Fruit fly (Drosophila melanogaster) whole organism, prepupa: ENCODE results near the gene CG5235.

ENCODE experiments used
- Blimp-1 ChIP-seq: fragments of 200-800 bp; sonication (Bioruptor generic); optimal IDR thresholded peaks from 3 replicates; lab custom pipeline; 2017; ENCODE audit warnings: missing biosample characterization, missing genetic modification characterization, mild to moderate bottlenecking, moderate library complexity, missing genetic modification reagents
- CG10631 ChIP-seq: fragments of 200-800 bp; sonication (Bioruptor generic); optimal IDR thresholded peaks from 2 replicates; lab custom pipeline; 2016; ENCODE audit warnings: missing biosample characterization, missing genetic modification characterization
- CG11294 ChIP-seq: fragments of 200-800 bp; sonication (Bioruptor generic); IDR thresholded peaks from 2 replicates; pipeline ENCODE4 v1.3.6; 2022; ENCODE audit warnings: missing biosample characterization, missing genetic modification characterization
- CG11762 ChIP-seq: fragments of 200-800 bp; sonication (Bioruptor generic); optimal IDR thresholded peaks from 3 replicates; lab custom pipeline; 2016; ENCODE audit warnings: missing biosample characterization, missing genetic modification characterization; ENCODE audit not compliant: insufficient read depth
- CG11902 ChIP-seq: fragments of 200-800 bp; sonication (Bioruptor generic); optimal IDR thresholded peaks from 3 replicates; lab custom pipeline; 2016; ENCODE audit warnings: missing biosample characterization, missing genetic modification characterization
- CG15336 ChIP-seq: fragments of 200-800 bp; sonication (Bioruptor generic); IDR thresholded peaks from 2 replicates; pipeline ENCODE4 v1.3.6; 2022; ENCODE audit warnings: missing biosample characterization, missing genetic modification characterization
- CG1621 ChIP-seq: fragments of 200-800 bp; sonication (Bioruptor generic); optimal IDR thresholded peaks from 3 replicates; lab custom pipeline; 2018; ENCODE audit warnings: missing biosample characterization, mild to moderate bottlenecking, missing genetic modification characterization
- CG16779 ChIP-seq: fragments of 200-800 bp; sonication (Bioruptor generic); optimal IDR thresholded peaks from 3 replicates; lab custom pipeline; 2017; ENCODE audit warnings: missing biosample characterization, mild to moderate bottlenecking, missing genetic modification characterization
- CG3032 ChIP-seq: fragments of 200-800 bp; optimal IDR thresholded peaks from 2 replicates; lab custom pipeline; 2019; ENCODE audit warnings: missing biosample characterization, mild to moderate bottlenecking, missing genetic modification characterization, moderate library complexity
- CG31627 ChIP-seq: fragments of 200-800 bp; sonication (Bioruptor generic); optimal IDR thresholded peaks from 3 replicates; lab custom pipeline; 2016; ENCODE audit warnings: missing biosample characterization, missing genetic modification characterization
- CG34406 ChIP-seq: fragments of 200-800 bp; sonication (Bioruptor generic); optimal IDR thresholded peaks from 3 replicates; lab custom pipeline; 2016; ENCODE audit warnings: missing biosample characterization, missing genetic modification characterization
- CG4318 ChIP-seq: fragments of 200-800 bp; sonication (Bioruptor generic); optimal IDR thresholded peaks from 3 replicates; lab custom pipeline; 2017; ENCODE audit warnings: missing biosample characterization, mild to moderate bottlenecking, missing genetic modification characterization
- CG6276 ChIP-seq: fragments of 200-800 bp; sonication (Bioruptor generic); optimal IDR thresholded peaks from 2 replicates; lab custom pipeline; 2017; ENCODE audit warnings: missing biosample characterization, mild to moderate bottlenecking, missing genetic modification characterization
- CG6792 ChIP-seq: fragments of 200-800 bp; sonication (Bioruptor generic); optimal IDR thresholded peaks from 3 replicates; lab custom pipeline; 2016; ENCODE audit warnings: missing biosample characterization, missing genetic modification characterization
- CG7368 ChIP-seq: fragments of 200-800 bp; sonication (Bioruptor generic); optimal IDR thresholded peaks from 3 replicates; lab custom pipeline; 2016; ENCODE audit warnings: missing biosample characterization, missing genetic modification characterization
- CG8119 ChIP-seq: fragments of 200-800 bp; sonication (Bioruptor generic); IDR thresholded peaks from 3 replicates; pipeline ENCODE4 v1.3.6; 2022; ENCODE audit warnings: missing biosample characterization, missing genetic modification characterization
- CG9139 ChIP-seq: fragments of 200-800 bp; sonication (Bioruptor generic); optimal IDR thresholded peaks from 3 replicates; lab custom pipeline; 2017; ENCODE audit warnings: missing biosample characterization, mild to moderate bottlenecking, missing genetic modification characterization
- Eip78C ChIP-seq: fragments of 200-800 bp; sonication (Bioruptor generic); peaks from one replicate; lab custom pipeline; 2016; ENCODE audit warnings: missing biosample characterization, missing genetic modification characterization
- Ets21C ChIP-seq: fragments of 200-800 bp; sonication (Bioruptor generic); optimal IDR thresholded peaks from 3 replicates; lab custom pipeline; 2016; ENCODE audit warnings: missing biosample characterization, missing genetic modification characterization
- Gug ChIP-seq: fragments of 200-800 bp; sonication (Bioruptor generic); IDR thresholded peaks from 2 replicates; pipeline ENCODE4 v1.3.6; 2022; ENCODE audit warnings: missing biosample characterization, missing genetic modification characterization
- Hr38 ChIP-seq: sonication (Bioruptor generic); optimal IDR thresholded peaks from 2 replicates; lab custom pipeline; 2016; ENCODE audit warnings: missing biosample characterization, missing genetic modification characterization
- Hr39 ChIP-seq: fragments of 200-800 bp; sonication (Bioruptor generic); optimal IDR thresholded peaks from 2 replicates; lab custom pipeline; 2016; ENCODE audit warnings: missing biosample characterization, missing genetic modification characterization
- Hr4 ChIP-seq: fragments of 200-800 bp; sonication (Bioruptor generic); optimal IDR thresholded peaks from 3 replicates; lab custom pipeline; 2016; ENCODE audit warnings: missing biosample characterization, missing genetic modification characterization
- Met ChIP-seq: fragments of 200-800 bp; sonication (Bioruptor generic); optimal IDR thresholded peaks from 3 replicates; lab custom pipeline; 2016; ENCODE audit warnings: missing biosample characterization, missing genetic modification characterization
- Smox ChIP-seq: fragments of 200-800 bp; sonication (Bioruptor generic); optimal IDR thresholded peaks from 3 replicates; lab custom pipeline; 2016; ENCODE audit warnings: missing biosample characterization, missing genetic modification characterization
- Sox14 ChIP-seq: fragments of 200-800 bp; sonication (Bioruptor generic); optimal IDR thresholded peaks from 3 replicates; lab custom pipeline; 2016; ENCODE audit warnings: missing biosample characterization, missing genetic modification characterization
- achi ChIP-seq: fragments of 200-800 bp; sonication (Bioruptor generic); optimal IDR thresholded peaks from 3 replicates; lab custom pipeline; 2016; ENCODE audit warnings: missing biosample characterization, missing genetic modification characterization
- cyc ChIP-seq: fragments of 200-800 bp; sonication (Bioruptor generic); optimal IDR thresholded peaks from 3 replicates; lab custom pipeline; 2016; ENCODE audit warnings: missing biosample characterization, missing genetic modification characterization
- dsx ChIP-seq: fragments of 200-800 bp; optimal IDR thresholded peaks from 3 replicates; lab custom pipeline; 2019; ENCODE audit warnings: missing biosample characterization, mild to moderate bottlenecking, missing genetic modification characterization, moderate library complexity; ENCODE audit not compliant: poor library complexity, severe bottlenecking
- eg ChIP-seq: fragments of 200-800 bp; sonication (Bioruptor generic); IDR thresholded peaks from 3 replicates; pipeline ENCODE4 v1.3.6; 2022; ENCODE audit warnings: missing biosample characterization, missing genetic modification characterization
- fd59A ChIP-seq: fragments of 200-800 bp; sonication (Bioruptor generic); optimal IDR thresholded peaks from 2 replicates; lab custom pipeline; 2017; ENCODE audit warnings: missing biosample characterization, mild to moderate bottlenecking, missing genetic modification characterization, missing genetic modification reagents
- fd85E ChIP-seq: fragments of 200-800 bp; sonication (Bioruptor generic); optimal IDR thresholded peaks from 3 replicates; lab custom pipeline; 2016; ENCODE audit warnings: missing biosample characterization, missing genetic modification characterization
- fkh ChIP-seq: fragments of 200-800 bp; sonication (Bioruptor generic); optimal IDR thresholded peaks from 3 replicates; lab custom pipeline; 2017; ENCODE audit warnings: missing biosample characterization, mild to moderate bottlenecking, missing genetic modification characterization, moderate library complexity
- lz ChIP-seq: fragments of 200-800 bp; sonication (Bioruptor generic); optimal IDR thresholded peaks from 3 replicates; lab custom pipeline; 2016; ENCODE audit warnings: missing biosample characterization, missing genetic modification characterization
- ss ChIP-seq, 2 experiments: fragments of 200-800 bp; sonication (Bioruptor generic); optimal IDR thresholded peaks; 2 replicates in 1 of 2; 3 replicates in 1 of 2; lab custom pipeline; 2017 to 2018; ENCODE audit warnings: mild to moderate bottlenecking in 2 of 2, missing biosample characterization in 2 of 2, missing genetic modification characterization in 2 of 2, moderate library complexity in 1 of 2
- svp ChIP-seq: fragments of 200-800 bp; sonication (Bioruptor generic); peaks from one replicate; lab custom pipeline; 2016; ENCODE audit warnings: missing biosample characterization, missing genetic modification characterization
- topi ChIP-seq: fragments of 200-800 bp; sonication (Bioruptor generic); optimal IDR thresholded peaks from 3 replicates; lab custom pipeline; 2016; ENCODE audit warnings: missing biosample characterization, missing genetic modification characterization
- vri ChIP-seq: fragments of 200-800 bp; sonication (Bioruptor generic); optimal IDR thresholded peaks from 3 replicates; lab custom pipeline; 2016; ENCODE audit warnings: missing biosample characterization, mild to moderate bottlenecking, missing genetic modification characterization

The CG5235 gene

dm6 chr3L:16052145-16053025 is 37.8 kb downstream of the CG5235 start (continued):
- TF ChIP-seq dsx (GFP tag; lab: Kevin White, UChicago) = peak; percentile 62
- TF ChIP-seq CG11294 (GFP tag; lab: Robert Waterston, UW) = no peak
- no peak for TF ChIP-seq CG11762 (GFP tag; lab: Kevin White, UChicago)
- no peak for TF ChIP-seq Gug
- TF ChIP-seq CG3032 (tag; lab: Kevin White, UChicago) = no peak
- no peak for TF ChIP-seq CG16779 (tag; lab: Kevin White, UChicago)
- TF ChIP-seq fd59A (GFP tag; lab: Kevin White, UChicago) = no peak
- TF ChIP-seq Smox (GFP tag; lab: Kevin White, UChicago) = no peak
- TF ChIP-seq Blimp-1 (GFP tag; lab: Kevin White, UChicago) = no peak
- no peak for TF ChIP-seq CG10631 (GFP tag; lab: Kevin White, UChicago)
- TF ChIP-seq Sox14 (GFP tag; lab: Kevin White, UChicago) = peak; percentile 48
- TF ChIP-seq CG6792 = no peak
- TF ChIP-seq topi (GFP tag; lab: Kevin White, UChicago) = no peak
- 0 out of 3 replicates have a peak, but pooled peaks have one; percentile 3 for TF ChIP-seq eg
- no peak for TF ChIP-seq Ets21C
- peak; percentile 63 for TF ChIP-seq vri (GFP tag; lab: Kevin White, UChicago)
- no peak for TF ChIP-seq CG11902 (GFP tag; lab: Kevin White, UChicago)
- TF ChIP-seq CG15336 (GFP tag; lab: Robert Waterston, UW) = no peak
- TF ChIP-seq fkh (GFP tag; lab: Kevin White, UChicago) = peak; percentile 91
- no peak for TF ChIP-seq Met
- peak; percentile 28 for TF ChIP-seq Eip78C (GFP tag; lab: Kevin White, UChicago)
- no peak for TF ChIP-seq cyc (GFP tag; lab: Kevin White, UChicago)
- TF ChIP-seq CG1621 (tag; lab: Kevin White, UChicago) = no peak
- TF ChIP-seq CG9139 = peak; percentile 9
- no peak for TF ChIP-seq Hr38 (GFP tag; lab: Kevin White, UChicago)
- TF ChIP-seq CG34406 = no peak
- no peak for TF ChIP-seq Hr4
- peak; percentile 18 for TF ChIP-seq fd85E (GFP tag; lab: Kevin White, UChicago)
- TF ChIP-seq, all 60 proteins: peak for 17

- peak; percentile 9 for TF ChIP-seq cyc (GFP tag; lab: Kevin White, UChicago)
- TF ChIP-seq Eip78C (GFP tag; lab: Kevin White, UChicago) = peak; percentile 66
- peak; percentile 4 for TF ChIP-seq CG31627 (GFP tag; lab: Kevin White, UChicago)
- no peak for TF ChIP-seq CG6276 (GFP tag; lab: Kevin White, UChicago)
- TF ChIP-seq svp (GFP tag; lab: Kevin White, UChicago) = peak; percentile 68
- peak; percentile 41; the same call in 1 of the 3 replicates for TF ChIP-seq eg
- TF ChIP-seq lz (GFP tag; lab: Kevin White, UChicago) = peak; percentile 1
- TF ChIP-seq CG7368 (GFP tag; lab: Kevin White, UChicago) = no peak
- no peak for TF ChIP-seq CG4318 (GFP tag; lab: Kevin White, UChicago)
- TF ChIP-seq CG8119 (GFP tag; lab: Robert Waterston, UW) = peak; percentile 14; the same call in 1 of the 3 replicates
- peak; percentile 11 for TF ChIP-seq Hr39 (GFP tag; lab: Kevin White, UChicago)
- no peak for TF ChIP-seq CG11294 (GFP tag; lab: Robert Waterston, UW)
- peak; percentile 30 for TF ChIP-seq Met
- no peak for TF ChIP-seq ss (GFP tag; optimal IDR thresholded peaks at IDR 0.05; lab: Kevin White, UChicago)
- no peak for TF ChIP-seq CG9139
Measured at dm6 chr3L:16051719-16052122, 38.5 kb downstream of the CG5235 start, which contains the start of gene Mbs. TSS of gene Mbs (plus strand) at chr3L:16051959.

dm6 chr3L:16050887-16051258 is 39.3 kb downstream of the CG5235 start, which contains the start of gene Diap1:
TSS of gene Diap1 (minus strand) at chr3L:16051034.
- peak; percentile 5 for TF ChIP-seq achi
- no peak for TF ChIP-seq CG6792
- TF ChIP-seq, all 60 proteins: peak for 1
